Worm (Caenorhabditis elegans) whole organism, young adult: Measurements from ENCODE around the gene tpan-1.
A peak's percentile ranks its signal among the peaks of the same experiment; 100 is the strongest.

Experiments used
- B0336.3 ChIP-seq: fragments of 200-800 bp; sonication (Bioruptor generic); IDR thresholded peaks from 2 replicates; pipeline ENCODE4 v1.3.6; 2022; ENCODE audit warnings: missing genetic modification characterization, missing compliant biosample characterization
- D2030.7 ChIP-seq: fragments of 200-800 bp; sonication (Bioruptor generic); IDR thresholded peaks from 2 replicates; pipeline ENCODE4 v1.3.6; 2022; ENCODE audit warnings: missing genetic modification reagents, missing genetic modification characterization, missing compliant biosample characterization
- F22D6.2 ChIP-seq: sonication (generic microtip); optimal IDR thresholded peaks from 2 replicates; lab custom pipeline; 2016; ENCODE audit warnings: mild to moderate bottlenecking, missing genetic modification characterization, missing compliant biosample characterization
- F39B2.1 ChIP-seq: fragments of 200-800 bp; sonication (Bioruptor generic); IDR thresholded peaks from 2 replicates; pipeline ENCODE4 v1.3.6; 2022; ENCODE audit warnings: missing genetic modification reagents, missing genetic modification characterization, missing compliant biosample characterization
- K12H6.12 ChIP-seq: fragments of 200-800 bp; sonication (Bioruptor generic); optimal IDR thresholded peaks from 2 replicates; lab custom pipeline; 2018; ENCODE audit warnings: mild to moderate bottlenecking, missing genetic modification characterization, missing compliant biosample characterization
- Y53F4B.3 ChIP-seq: fragments of 200-800 bp; sonication (Bioruptor generic); IDR thresholded peaks from 2 replicates; pipeline ENCODE4 v1.3.6; 2022; ENCODE audit warnings: missing genetic modification reagents, missing genetic modification characterization, missing compliant biosample characterization
- akir-1 ChIP-seq: fragments of 200-800 bp; sonication (Bioruptor generic); optimal IDR thresholded peaks from 2 replicates; lab custom pipeline; 2018; ENCODE audit warnings: mild to moderate bottlenecking, missing genetic modification characterization, moderate library complexity, missing compliant biosample characterization
- atf-7 ChIP-seq: sonication (generic microtip); optimal IDR thresholded peaks from 2 replicates; lab custom pipeline; 2017; ENCODE audit warnings: mild to moderate bottlenecking, missing genetic modification characterization, missing compliant biosample characterization
- bed-1 ChIP-seq: fragments of 200-800 bp; sonication (Bioruptor generic); IDR thresholded peaks from 2 replicates; pipeline ENCODE4 v1.3.6; 2022; ENCODE audit warnings: missing genetic modification reagents, missing genetic modification characterization, missing compliant biosample characterization
- ceh-100 ChIP-seq: fragments of 200-800 bp; sonication (Bioruptor generic); IDR thresholded peaks from 2 replicates; pipeline ENCODE4 v1.3.6; 2022; ENCODE audit warnings: missing genetic modification reagents, missing genetic modification characterization, missing compliant biosample characterization
- dpff-1 ChIP-seq: sonication (generic microtip); optimal IDR thresholded peaks from 2 replicates; lab custom pipeline; 2017; ENCODE audit warnings: mild to moderate bottlenecking, missing genetic modification characterization, missing compliant biosample characterization
- hlh-12 ChIP-seq: sonication (generic microtip); optimal IDR thresholded peaks from 2 replicates; lab custom pipeline; 2016; ENCODE audit warnings: missing genetic modification characterization, missing compliant biosample characterization
- hmg-1.2 ChIP-seq: fragments of 200-800 bp; sonication (Bioruptor generic); IDR thresholded peaks from 2 replicates; pipeline ENCODE4 v1.3.6; 2022; ENCODE audit warnings: missing genetic modification reagents, missing genetic modification characterization, missing compliant biosample characterization
- hsf-1 ChIP-seq: fragments of 200-800 bp; sonication (Bioruptor generic); IDR thresholded peaks from 2 replicates; pipeline ENCODE4 v1.3.6; 2022; ENCODE audit warnings: missing genetic modification reagents, missing genetic modification characterization, missing compliant biosample characterization
- lag-1 ChIP-seq: fragments of 200-800 bp; sonication (Bioruptor generic); IDR thresholded peaks from 2 replicates; pipeline ENCODE4 v1.3.6; 2022; ENCODE audit warnings: missing genetic modification reagents, missing genetic modification characterization, missing compliant biosample characterization
- let-607 ChIP-seq, 2 experiments: fragments of 200-800 bp in 1 of 2; sonication (Bioruptor generic) in 1 of 2; sonication (generic microtip) in 1 of 2; optimal IDR thresholded peaks; 2 replicates each; lab custom pipeline; 2016 to 2018; ENCODE audit warnings: mild to moderate bottlenecking in 2 of 2, missing compliant biosample characterization in 2 of 2, missing genetic modification characterization in 2 of 2, moderate library complexity in 2 of 2, missing genotype in 1 of 2
- lin-54 ChIP-seq: fragments of 200-800 bp; sonication (Bioruptor generic); optimal IDR thresholded peaks from 2 replicates; lab custom pipeline; 2018; ENCODE audit warnings: mild to moderate bottlenecking, missing genetic modification characterization, missing compliant biosample characterization
- lsl-1 ChIP-seq: fragments of 200-800 bp; sonication (Bioruptor generic); optimal IDR thresholded peaks from 2 replicates; lab custom pipeline; 2018; ENCODE audit warnings: mild to moderate bottlenecking, missing genetic modification characterization, moderate library complexity, missing compliant biosample characterization
- madf-6 ChIP-seq: fragments of 200-800 bp; sonication (Bioruptor generic); IDR thresholded peaks from 2 replicates; pipeline ENCODE4 v1.3.6; 2022; ENCODE audit warnings: missing genetic modification reagents, missing genetic modification characterization, missing compliant biosample characterization
- mcd-1 ChIP-seq: fragments of 200-800 bp; sonication (Bioruptor generic); IDR thresholded peaks from 2 replicates; pipeline ENCODE4 v1.3.6; 2022; ENCODE audit warnings: missing genetic modification reagents, missing genetic modification characterization, missing compliant biosample characterization
- nfya-2 ChIP-seq: fragments of 200-800 bp; sonication (Bioruptor generic); IDR thresholded peaks from 2 replicates; pipeline ENCODE4 v1.3.6; 2022; ENCODE audit warnings: missing genetic modification reagents, missing genetic modification characterization, missing compliant biosample characterization
- nhr-90 ChIP-seq: sonication (generic microtip); optimal IDR thresholded peaks from 2 replicates; lab custom pipeline; 2016; ENCODE audit warnings: missing genotype, mild to moderate bottlenecking, missing genetic modification characterization, missing compliant biosample characterization
- pha-4 ChIP-seq: fragments of 150-350 bp; sonication (generic microtip); optimal IDR thresholded peaks from 2 replicates; lab custom pipeline; 2014; ENCODE audit warnings: missing biosample characterization, missing genetic modification reagents, missing genetic modification characterization
- sea-2 ChIP-seq: fragments of 200-800 bp; sonication (Bioruptor generic); IDR thresholded peaks from 2 replicates; pipeline ENCODE4 v1.3.6; 2022; ENCODE audit warnings: missing genetic modification characterization, missing compliant biosample characterization
- snpc-3.4 ChIP-seq: sonication (generic microtip); optimal IDR thresholded peaks from 2 replicates; lab custom pipeline; 2017; ENCODE audit warnings: missing genetic modification characterization, mild to moderate bottlenecking, missing compliant biosample characterization, antibody characterized with exemption, moderate library complexity, missing genotype, missing genetic modification reagents
- ztf-25 ChIP-seq: fragments of 200-800 bp; sonication (Bioruptor generic); IDR thresholded peaks from 2 replicates; pipeline ENCODE4 v1.3.6; 2022; ENCODE audit warnings: missing genetic modification reagents, missing genetic modification characterization, missing compliant biosample characterization
- ztf-28 ChIP-seq: fragments of 200-800 bp; sonication (Bioruptor generic); IDR thresholded peaks from 2 replicates; pipeline ENCODE4 v1.3.6; 2022; ENCODE audit warnings: missing genetic modification reagents, missing genetic modification characterization, missing compliant biosample characterization

The tpan-1 gene

ce11 chrV:20832554-20832963, 43.3 kb downstream of the tpan-1 start:
- TF ChIP-seq ceh-100 (GFP tag; lab: Robert Waterston, UW) (peak; percentile 84), bed-1 (GFP tag; lab: Robert Waterston, UW) (no peak), F22D6.2 (no peak), mcd-1 (GFP tag; lab: Robert Waterston, UW) (peak; percentile 51; the same call in 1 of the 2 replicates), lin-54 (no peak)

- TF ChIP-seq D2030.7 (GFP tag; lab: Robert Waterston, UW) = 0 out of 2 replicates have a peak, but pooled peaks have one; percentile 15
- peak; percentile 51 for TF ChIP-seq mcd-1 (GFP tag; lab: Robert Waterston, UW)
- no peak for TF ChIP-seq hsf-1 (GFP tag; lab: Robert Waterston, UW)
- TF ChIP-seq nfya-2 (GFP tag; lab: Robert Waterston, UW) = no peak
- peak; percentile 90 for TF ChIP-seq hmg-1.2 (GFP tag; lab: Robert Waterston, UW)
- TF ChIP-seq atf-7 (tag; lab: Kevin White, UChicago) = no peak
- TF ChIP-seq nhr-90 (tag; lab: Kevin White, UChicago) = no peak
- peak; percentile 23 for TF ChIP-seq snpc-3.4 (tag; lab: Kevin White, UChicago)
- 0 out of 2 replicates have a peak, but pooled peaks have one; percentile 19 for TF ChIP-seq ztf-25 (GFP tag; lab: Robert Waterston, UW)
- no peak for TF ChIP-seq F39B2.1 (GFP tag; lab: Robert Waterston, UW)
- no peak for TF ChIP-seq hlh-12 (tag; lab: Kevin White, UChicago)
- TF ChIP-seq pha-4 (tag; lab: Kevin White, UChicago) = no peak
- TF ChIP-seq dpff-1 = peak; percentile 20
- TF ChIP-seq sea-2 (GFP tag; lab: Robert Waterston, UW) = peak; percentile 20; the same call in 1 of the 2 replicates
- TF ChIP-seq madf-6 (GFP tag; lab: Robert Waterston, UW) = peak; percentile 31; the same call in 1 of the 2 replicates
Observed at ce11 chrV:20837765-20838164, 48.5 kb downstream of the tpan-1 start, which contains the start of gene mrps-12. Gene mrps-12, plus strand, starts transcription at chrV:20838080.

DNA sequence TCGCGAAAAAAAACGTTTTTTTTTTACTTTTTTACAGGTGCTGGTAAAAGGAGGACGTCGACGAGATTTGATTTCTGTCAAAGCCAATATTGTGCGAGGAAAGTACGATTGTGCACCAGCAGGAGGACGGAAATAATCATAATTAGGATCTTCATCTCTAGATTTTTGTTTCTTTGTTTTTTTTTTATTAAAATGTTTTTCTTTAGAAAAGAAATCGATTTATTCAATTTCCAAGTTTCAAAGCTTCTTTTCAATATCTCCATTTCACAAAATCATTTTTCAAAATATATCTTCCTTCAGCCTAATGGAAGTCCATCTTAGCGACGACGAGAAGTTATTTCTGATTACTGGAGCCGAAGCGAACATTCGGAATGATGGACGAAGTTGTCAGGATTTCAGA, 49.3 kb downstream of the tpan-1 start, which contains the start of gene exos-7:
TSS of gene exos-7 (plus strand) at position 301 of the 400 bp plus-strand sequence.
- no peak for TF ChIP-seq lag-1 (GFP tag; lab: Robert Waterston, UW)
- no peak for TF ChIP-seq Y53F4B.3
- no peak for TF ChIP-seq hmg-1.2 (GFP tag; lab: Robert Waterston, UW)
- TF ChIP-seq B0336.3 (GFP tag; lab: Robert Waterston, UW) = no peak
- TF ChIP-seq K12H6.12 (tag; lab: Kevin White, UChicago) = no peak
- no peak for TF ChIP-seq lsl-1 (GFP tag; lab: Kevin White, UChicago)
- TF ChIP-seq ztf-28 (GFP tag; lab: Robert Waterston, UW) = no peak
- no peak for TF ChIP-seq akir-1
- no peak for TF ChIP-seq F22D6.2
- TF ChIP-seq let-607 (tag; optimal IDR thresholded peaks at IDR 0.05; lab: Kevin White, UChicago) = no peak
- TF ChIP-seq, all 124 proteins: peak for 0
